Fruit fly (Drosophila melanogaster) Kc167 (cell line): Measurements from ENCODE around the gene phr6-4.

ENCODE experiments used
- Myc ChIP-seq: fragments of >200 bp; optimal IDR thresholded peaks from 2 replicates; lab custom pipeline; 2017; ENCODE audit warnings: missing external identifiers
- psq ChIP-seq: fragments of >200 bp; optimal IDR thresholded peaks from 2 replicates; lab custom pipeline; 2017; ENCODE audit warnings: missing external identifiers

- TF ChIP-seq Myc (lab: Kevin White, UChicago) (no peak), psq (lab: Kevin White, UChicago) (no peak)
Measured at dm6 chr2L:20639821-20640220, 5.8 kb downstream of the phr6-4 start, which contains the start of gene CG31680.
